Worm (Caenorhabditis elegans): Measurements from ENCODE around the gene C18A11.4.

ce11 chrX:8086450-8086724 lies 41.1 kb downstream of the C18A11.4 start, which contains the start of gene dao-3:
- no peak for TF ChIP-seq sptf-1 (tag; optimal IDR thresholded peaks at IDR 0.05)
- no peak for TF ChIP-seq blmp-1 (tag; optimal IDR thresholded peaks at IDR 0.05)
